Worm (Caenorhabditis elegans): ENCODE results near the gene C15F1.1.

The C15F1.1 gene

ce11 chrII:7022370-7023001, 32.8 kb downstream of the C15F1.1 start, which contains the start of the genes lst-6 and lst-5 (continued):
- TF ChIP-seq F57A8.1 (GFP tag; optimal IDR thresholded peaks at IDR 0.05) = no peak
- no peak for TF ChIP-seq Y53G8AR.9 (GFP tag; conservative IDR thresholded peaks at IDR 0.05)
- no peak for TF ChIP-seq F39B2.1 (GFP tag; IDR thresholded peaks at IDR 0.05)
- TF ChIP-seq F22D6.2 (tag; optimal IDR thresholded peaks at IDR 0.05) = no peak
- TF ChIP-seq B0035.1 (tag; optimal IDR thresholded peaks at IDR 0.05) = no peak
- TF ChIP-seq aptf-3 (GFP tag; IDR thresholded peaks at IDR 0.05) = no peak
- peak; percentile 17 for TF ChIP-seq lin-54 (GFP tag; optimal IDR thresholded peaks at IDR 0.05)
- TF ChIP-seq repo-1 (tag; optimal IDR thresholded peaks at IDR 0.05) = no peak

ce11 chrII:7024897-7025852, 35.5 kb downstream of the C15F1.1 start, which contains the start of gene znf-598:
Gene znf-598 (plus strand): TSS chrII:7025802.
- TF ChIP-seq lin-54 (GFP tag; optimal IDR thresholded peaks at IDR 0.05) (no peak), madf-8 (GFP tag; conservative IDR thresholded peaks at IDR 0.05) (peak; percentile 51; the same call in 1 of the 2 replicates), snpc-1.3 (tag; optimal IDR thresholded peaks at IDR 0.05; ENCODE audit: insufficient read depth) (peak; percentile 8), F37B4.10 (GFP tag; IDR thresholded peaks at IDR 0.05) (no peak), B0261.1 (tag; optimal IDR thresholded peaks at IDR 0.05) (no peak), snpc-4 (GFP tag; optimal IDR thresholded peaks at IDR 0.05) (no peak), snpc-4 (tag; optimal IDR thresholded peaks at IDR 0.05) (peak in 1 of 4 experiments; percentile 16), madf-6 (GFP tag; IDR thresholded peaks at IDR 0.05) (peak; percentile 82), B0336.3 (GFP tag; IDR thresholded peaks at IDR 0.05) (0 out of 2 replicates have a peak, but pooled peaks have one; percentile 22), ceh-27 (GFP tag; optimal IDR thresholded peaks at IDR 0.05) (no peak), mel-28 (tag; optimal IDR thresholded peaks at IDR 0.05; ENCODE audit: borderline replicate concordance) (no peak), lsl-1 (GFP tag; optimal IDR thresholded peaks at IDR 0.05) (peak; percentile 85), D2030.7 (GFP tag; IDR thresholded peaks at IDR 0.05) (peak; percentile 34; the same call in 1 of the 2 replicates), mcd-1 (GFP tag; IDR thresholded peaks at IDR 0.05) (peak; percentile 86), ekl-4 (GFP tag; IDR thresholded peaks at IDR 0.05) (no peak), bed-1 (GFP tag; IDR thresholded peaks at IDR 0.05) (no peak), Y56A3A.18 (GFP tag; IDR thresholded peaks at IDR 0.05) (no peak), nhr-80 (tag; optimal IDR thresholded peaks at IDR 0.05) (peak; percentile 84), hmg-1.2 (GFP tag; IDR thresholded peaks at IDR 0.05) (peak; percentile 35), chd-7 (tag; optimal IDR thresholded peaks at IDR 0.05) (no peak), xnd-1 (tag; optimal IDR thresholded peaks at IDR 0.05) (peak; percentile 77), zim-3 (tag; optimal IDR thresholded peaks at IDR 0.05) (no peak), repo-1 (tag; optimal IDR thresholded peaks at IDR 0.05) (no peak), nhr-90 (tag; optimal IDR thresholded peaks at IDR 0.05) (no peak), lin-40 (tag; optimal IDR thresholded peaks at IDR 0.05) (peak; percentile 12), nfyb-1 (GFP tag; IDR thresholded peaks at IDR 0.05) (no peak), attf-5 (GFP tag; optimal IDR thresholded peaks at IDR 0.05) (peak; percentile 70), attf-6 (GFP tag; IDR thresholded peaks at IDR 0.05) (no peak), F33H1.4 (GFP tag; IDR thresholded peaks at IDR 0.05) (peak; percentile 86), dox-1 (GFP tag; IDR thresholded peaks at IDR 0.05) (0 out of 2 replicates have a peak, but pooled peaks have one; percentile 25), ama-1 (optimal IDR thresholded peaks at IDR 0.05) (no peak), ama-1 (GFP tag; optimal IDR thresholded peaks at IDR 0.05) (no peak), egrh-3 (GFP tag; IDR thresholded peaks at IDR 0.05) (no peak), cebp-1 (GFP tag; IDR thresholded peaks at IDR 0.05) (no peak), cebp-1 (tag; optimal IDR thresholded peaks at IDR 0.05) (peak; percentile 81), mxl-1 (tag; optimal IDR thresholded peaks at IDR 0.05) (no peak), egl-44 (GFP tag; IDR thresholded peaks at IDR 0.05) (no peak), ztf-18 (tag; optimal IDR thresholded peaks at IDR 0.05) (peak; percentile 40)

Data from whole organism, young adult.